Worm (Caenorhabditis elegans): Measurements from ENCODE around the gene M03E7.3.

- TF ChIP-seq pha-4 (GFP tag; IDR thresholded peaks at IDR 0.05) (no peak), pha-4 (tag; optimal IDR thresholded peaks at IDR 0.05) (no peak), nhr-28 (tag; optimal IDR thresholded peaks at IDR 0.05) (no peak), cey-2 (tag; optimal IDR thresholded peaks at IDR 0.05; ENCODE audit: borderline replicate concordance, insufficient read depth) (no peak), fos-1 (tag; optimal IDR thresholded peaks at IDR 0.05) (no peak), ama-1 (optimal IDR thresholded peaks at IDR 0.05) (no peak), ceh-82 (tag; optimal IDR thresholded peaks at IDR 0.05) (no peak), F26F4.8 (GFP tag; conservative IDR thresholded peaks at IDR 0.05) (no peak), ceh-44 (GFP tag; IDR thresholded peaks at IDR 0.05) (no peak), dve-1 (tag; optimal IDR thresholded peaks at IDR 0.05; ENCODE audit: insufficient read depth) (no peak), lin-13 (GFP tag; optimal IDR thresholded peaks at IDR 0.05) (no peak), jun-1 (tag; optimal IDR thresholded peaks at IDR 0.05) (no peak), mdl-1 (tag; optimal IDR thresholded peaks at IDR 0.05) (no peak), nhr-77 (tag; optimal IDR thresholded peaks at IDR 0.05) (no peak)
Observed at ce11 chrV:5660604-5661209, 45.9 kb downstream of the M03E7.3 start, which contains the start of the genes mut-14 and C14C11.2.
